Fruit fly (Drosophila melanogaster) whole organism, wandering third instar larva: ENCODE measurements around the gene aqz.
A peak's percentile ranks its signal among the peaks of the same experiment; 100 is the strongest.

Source experiments
- Abd-B ChIP-seq: fragments of >200 bp; optimal IDR thresholded peaks from 2 replicates; lab custom pipeline; 2017; ENCODE audit warnings: missing biosample characterization, missing genetic modification characterization
- CG32264 ChIP-seq: fragments of 200-800 bp; sonication (Bioruptor generic); optimal IDR thresholded peaks from 2 replicates; lab custom pipeline; 2016; ENCODE audit warnings: missing biosample characterization, missing genetic modification characterization
- Hnf4 ChIP-seq: fragments of 200-800 bp; sonication (Bioruptor generic); optimal IDR thresholded peaks from 2 replicates; lab custom pipeline; 2016; ENCODE audit warnings: missing biosample characterization, mild to moderate bottlenecking, missing genetic modification characterization
- Mio ChIP-seq: sonication (Bioruptor generic); optimal IDR thresholded peaks from 2 replicates; lab custom pipeline; 2016; ENCODE audit warnings: missing biosample characterization, missing genetic modification characterization
- Myc ChIP-seq: fragments of >200 bp; optimal IDR thresholded peaks from 2 replicates; lab custom pipeline; 2017
- br ChIP-seq: fragments of 200-800 bp; sonication (Bioruptor generic); optimal IDR thresholded peaks from 2 replicates; lab custom pipeline; 2016; ENCODE audit warnings: missing biosample characterization, missing genetic modification characterization
- dmrt93B ChIP-seq: fragments of 200-800 bp; sonication (Bioruptor generic); optimal IDR thresholded peaks from 2 replicates; lab custom pipeline; 2018; ENCODE audit warnings: missing biosample characterization, mild to moderate bottlenecking, missing genetic modification characterization
- fru ChIP-seq: fragments of 200-800 bp; sonication (Bioruptor generic); optimal IDR thresholded peaks from 3 replicates; lab custom pipeline; 2016; ENCODE audit warnings: missing biosample characterization, mild to moderate bottlenecking, missing genetic modification characterization
- h ChIP-seq: fragments of 200-800 bp; sonication (Bioruptor generic); optimal IDR thresholded peaks from 3 replicates; lab custom pipeline; 2016; ENCODE audit warnings: missing biosample characterization, mild to moderate bottlenecking, missing genetic modification characterization
- tai ChIP-seq: sonication (Bioruptor generic); optimal IDR thresholded peaks from 2 replicates; lab custom pipeline; 2016; ENCODE audit warnings: missing biosample characterization, missing genetic modification characterization
- usp ChIP-seq: fragments of >200 bp; optimal IDR thresholded peaks from 2 replicates; lab custom pipeline; 2017; ENCODE audit warnings: missing biosample characterization, missing genetic modification characterization

- TF ChIP-seq dmrt93B (GFP tag; lab: Kevin White, UChicago) (no peak), Hnf4 (GFP tag; lab: Kevin White, UChicago) (no peak), Abd-B (GFP tag; lab: Kevin White, UChicago) (no peak), fru (GFP tag; lab: Kevin White, UChicago) (peak; percentile 57), Mio (GFP tag; lab: Kevin White, UChicago) (no peak), br (GFP tag; lab: Kevin White, UChicago) (peak; percentile 37), tai (GFP tag; lab: Kevin White, UChicago) (no peak), CG32264 (no peak), h (GFP tag; lab: Kevin White, UChicago) (peak; percentile 50), Myc (lab: Kevin White, UChicago) (no peak), usp (GFP tag; lab: Kevin White, UChicago) (no peak)
Measured at dm6 chr3R:8860126-8861059, 39.9 kb upstream of the aqz start.
